Worm (Caenorhabditis elegans): ENCODE measurements around the gene C40C9.4.

DNA sequence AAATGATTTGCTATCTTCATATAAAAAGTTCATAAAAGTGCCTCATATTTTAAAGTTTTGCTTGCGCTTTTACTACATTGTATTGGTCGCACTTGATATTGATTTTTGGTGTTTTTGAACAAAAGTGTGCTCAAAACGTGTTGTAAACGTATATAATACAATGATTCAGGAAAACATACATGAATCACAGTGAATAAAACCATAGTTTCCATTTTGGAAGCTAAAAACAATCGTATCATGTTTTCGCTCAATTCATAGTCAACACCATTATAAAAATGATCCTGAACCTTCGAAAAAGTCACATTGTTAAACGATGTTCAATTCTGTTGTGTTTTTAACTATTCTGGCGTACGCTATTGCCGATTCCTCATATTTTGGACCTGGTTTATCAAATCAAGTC lies 3.6 kb upstream of the C40C9.4 start, which contains the start of gene C40C9.3:
- TF ChIP-seq elt-2 (tag; optimal IDR thresholded peaks at IDR 0.05) (no peak), ama-1 (optimal IDR thresholded peaks at IDR 0.05) (no peak), lim-6 (tag; optimal IDR thresholded peaks at IDR 0.05) (no peak), pag-3 (tag; optimal IDR thresholded peaks at IDR 0.05; ENCODE audit: borderline replicate concordance) (no peak), eyg-1 (tag; optimal IDR thresholded peaks at IDR 0.05) (no peak), Y22D7AL.16 (tag; optimal IDR thresholded peaks at IDR 0.05) (no peak), ceh-48 (tag; optimal IDR thresholded peaks at IDR 0.05) (no peak), nhr-11 (tag; optimal IDR thresholded peaks at IDR 0.05) (no peak), fkh-10 (GFP tag; optimal IDR thresholded peaks at IDR 0.05) (no peak), ceh-31 (tag; optimal IDR thresholded peaks at IDR 0.05) (no peak), ceh-9 (tag; optimal IDR thresholded peaks at IDR 0.05) (no peak), odd-2 (tag; optimal IDR thresholded peaks at IDR 0.05) (no peak), rnt-1 (tag; optimal IDR thresholded peaks at IDR 0.05) (no peak)

Measured in whole organism, late embryonic.